Worm (Caenorhabditis elegans) whole organism, L2 larva: Measurements from ENCODE around the gene srx-86.
A peak's percentile ranks its signal among the peaks of the same experiment; 100 is the strongest.

Experiments
- C34F6.9 ChIP-seq: fragments of 150-350 bp; optimal IDR thresholded peaks from 2 replicates; lab custom pipeline; 2014; ENCODE audit warnings: missing biosample characterization, missing genetic modification characterization
- F13H6.1 ChIP-seq: sonication (generic microtip); optimal IDR thresholded peaks from 2 replicates; lab custom pipeline; 2016; ENCODE audit warnings: missing genetic modification characterization, missing compliant biosample characterization
- R02D3.7 ChIP-seq: fragments of 150-350 bp; optimal IDR thresholded peaks from 2 replicates; lab custom pipeline; 2014; ENCODE audit warnings: missing biosample characterization, missing genetic modification characterization
- Y55F3AM.14 ChIP-seq: fragments of 200-800 bp; sonication (Bioruptor generic); optimal IDR thresholded peaks from 2 replicates; lab custom pipeline; 2018; ENCODE audit warnings: mild to moderate bottlenecking, missing genetic modification characterization, missing compliant biosample characterization
- ZK546.5 ChIP-seq: sonication (generic microtip); optimal IDR thresholded peaks from 2 replicates; lab custom pipeline; 2017; ENCODE audit warnings: missing biosample characterization, missing genetic modification characterization
- alr-1 ChIP-seq: fragments of 150-350 bp; optimal IDR thresholded peaks from 2 replicates; lab custom pipeline; 2014; ENCODE audit warnings: missing biosample characterization, missing genetic modification characterization
- aly-2 ChIP-seq: fragments of 150-350 bp; optimal IDR thresholded peaks from 2 replicates; lab custom pipeline; 2014; ENCODE audit warnings: missing biosample characterization, missing genetic modification characterization
- ama-1 ChIP-seq: fragments of 150-350 bp; optimal IDR thresholded peaks from 2 replicates; lab custom pipeline; 2018; ENCODE audit warnings: inconsistent platforms
- blmp-1 ChIP-seq: sonication (generic microtip); optimal IDR thresholded peaks from 2 replicates; lab custom pipeline; 2017; ENCODE audit warnings: missing genetic modification characterization, mild to moderate bottlenecking, missing compliant biosample characterization, antibody characterized with exemption, moderate library complexity; ENCODE audit not compliant: insufficient read depth
- ceh-16 ChIP-seq: fragments of 150-350 bp; optimal IDR thresholded peaks from 2 replicates; lab custom pipeline; 2014; ENCODE audit warnings: missing biosample characterization, missing genetic modification characterization
- ceh-82 ChIP-seq: fragments of 150-350 bp; optimal IDR thresholded peaks from 2 replicates; lab custom pipeline; 2014; ENCODE audit warnings: missing biosample characterization, missing genetic modification characterization
- crh-2 ChIP-seq: sonication (generic microtip); optimal IDR thresholded peaks from 2 replicates; lab custom pipeline; 2017; ENCODE audit warnings: missing biosample characterization, missing genetic modification characterization
- dmd-4 ChIP-seq: sonication (generic microtip); optimal IDR thresholded peaks from 2 replicates; lab custom pipeline; 2017; ENCODE audit warnings: missing biosample characterization, missing genetic modification characterization
- egl-27 ChIP-seq: sonication (generic microtip); optimal IDR thresholded peaks from 3 replicates; lab custom pipeline; 2017; ENCODE audit warnings: missing biosample characterization, missing genetic modification reagents, missing genetic modification characterization
- elt-1 ChIP-seq: fragments of 150-350 bp; optimal IDR thresholded peaks from 2 replicates; lab custom pipeline; 2014; ENCODE audit warnings: missing biosample characterization, missing genetic modification characterization
- elt-3 ChIP-seq: sonication (generic microtip); optimal IDR thresholded peaks from 2 replicates; lab custom pipeline; 2017; ENCODE audit warnings: missing biosample characterization, missing genetic modification characterization
- fos-1 ChIP-seq: fragments of 150-350 bp; optimal IDR thresholded peaks from 2 replicates; lab custom pipeline; 2014; ENCODE audit warnings: missing biosample characterization, missing genetic modification characterization
- gmeb-1 ChIP-seq: fragments of 150-350 bp; optimal IDR thresholded peaks from 2 replicates; lab custom pipeline; 2014; ENCODE audit warnings: missing biosample characterization, missing genetic modification characterization
- lin-11 ChIP-seq: fragments of 150-350 bp; sonication (generic microtip); optimal IDR thresholded peaks from 2 replicates; lab custom pipeline; 2014; ENCODE audit warnings: missing biosample characterization, missing genetic modification characterization, inconsistent platforms, mixed read lengths
- lin-13 ChIP-seq: fragments of 150-350 bp; optimal IDR thresholded peaks from 2 replicates; lab custom pipeline; 2014; ENCODE audit warnings: missing biosample characterization, missing genetic modification reagents, missing genetic modification characterization
- lin-39 ChIP-seq: fragments of 150-350 bp; optimal IDR thresholded peaks from 2 replicates; lab custom pipeline; 2014; ENCODE audit warnings: missing biosample characterization, missing genetic modification reagents, missing genetic modification characterization
- lsy-2 ChIP-seq, 2 experiments: fragments of 150-350 bp in 1 of 2; sonication (generic microtip) in 1 of 2; optimal IDR thresholded peaks; 2 replicates each; lab custom pipeline; 2014 to 2017; ENCODE audit warnings: missing biosample characterization in 2 of 2, missing genetic modification characterization in 2 of 2
- mab-5 ChIP-seq: fragments of 150-350 bp; optimal IDR thresholded peaks from 2 replicates; lab custom pipeline; 2014; ENCODE audit warnings: missing biosample characterization, missing genetic modification characterization
- mbf-1 ChIP-seq: sonication (generic microtip); optimal IDR thresholded peaks from 2 replicates; lab custom pipeline; 2017; ENCODE audit warnings: missing biosample characterization, missing genetic modification characterization
- mdl-1 ChIP-seq, 2 experiments: fragments of 150-350 bp in 1 of 2; sonication (generic microtip) in 1 of 2; optimal IDR thresholded peaks; 2 replicates each; lab custom pipeline; 2017; ENCODE audit warnings: missing biosample characterization in 2 of 2, missing genetic modification characterization in 2 of 2
- nhr-10 ChIP-seq: sonication (generic microtip); optimal IDR thresholded peaks from 2 replicates; lab custom pipeline; 2017; ENCODE audit warnings: missing biosample characterization, missing genetic modification characterization
- nhr-11 ChIP-seq: fragments of 150-350 bp; optimal IDR thresholded peaks from 2 replicates; lab custom pipeline; 2014; ENCODE audit warnings: missing biosample characterization, missing genetic modification characterization
- nhr-12 ChIP-seq: fragments of 150-350 bp; optimal IDR thresholded peaks from 2 replicates; lab custom pipeline; 2014; ENCODE audit warnings: missing biosample characterization, missing genetic modification characterization
- nhr-129 ChIP-seq: fragments of 150-350 bp; optimal IDR thresholded peaks from 2 replicates; lab custom pipeline; 2014; ENCODE audit warnings: missing biosample characterization, missing genetic modification characterization
- nhr-21 ChIP-seq: fragments of 150-350 bp; optimal IDR thresholded peaks from 2 replicates; lab custom pipeline; 2014; ENCODE audit warnings: missing biosample characterization, missing genetic modification characterization
- nhr-23 ChIP-seq: fragments of 150-350 bp; optimal IDR thresholded peaks from 2 replicates; lab custom pipeline; 2014; ENCODE audit warnings: missing biosample characterization, missing genetic modification reagents, missing genetic modification characterization
- nhr-237 ChIP-seq: fragments of 150-350 bp; optimal IDR thresholded peaks from 2 replicates; lab custom pipeline; 2014; ENCODE audit warnings: missing biosample characterization, missing genetic modification characterization
- nhr-25 ChIP-seq: fragments of 150-350 bp; sonication (generic microtip); optimal IDR thresholded peaks from 3 replicates; lab custom pipeline; 2014; ENCODE audit warnings: missing biosample characterization, missing genetic modification characterization
- nhr-6 ChIP-seq: fragments of 150-350 bp; optimal IDR thresholded peaks from 2 replicates; lab custom pipeline; 2014; ENCODE audit warnings: missing biosample characterization, missing genetic modification characterization
- nhr-77 ChIP-seq: fragments of 150-350 bp; optimal IDR thresholded peaks from 2 replicates; lab custom pipeline; 2014; ENCODE audit warnings: missing biosample characterization, missing genetic modification characterization
- peb-1 ChIP-seq: fragments of 150-350 bp; optimal IDR thresholded peaks from 2 replicates; lab custom pipeline; 2014; ENCODE audit warnings: missing biosample characterization, missing genetic modification characterization
- sem-4 ChIP-seq: fragments of 150-350 bp; optimal IDR thresholded peaks from 2 replicates; lab custom pipeline; 2014; ENCODE audit warnings: missing biosample characterization, missing genetic modification reagents, missing genetic modification characterization
- skn-1 ChIP-seq: sonication (generic microtip); optimal IDR thresholded peaks from 2 replicates; lab custom pipeline; 2017; ENCODE audit warnings: missing biosample characterization, missing genetic modification characterization
- sma-3 ChIP-seq: sonication (generic microtip); optimal IDR thresholded peaks from 2 replicates; lab custom pipeline; 2016; ENCODE audit warnings: missing genetic modification reagents, missing genetic modification characterization, missing compliant biosample characterization
- sma-9 ChIP-seq, 2 experiments: fragments of 150-350 bp in 1 of 2; sonication (generic microtip) in 1 of 2; optimal IDR thresholded peaks; 2 replicates each; lab custom pipeline; 2014 to 2016; ENCODE audit warnings: missing genetic modification characterization in 2 of 2, mild to moderate bottlenecking in 1 of 2, missing biosample characterization in 1 of 2, missing compliant biosample characterization in 1 of 2, missing genetic modification reagents in 1 of 2, moderate library complexity in 1 of 2
- snpc-4 ChIP-seq: fragments of 150-350 bp; optimal IDR thresholded peaks from 2 replicates; lab custom pipeline; 2014; ENCODE audit warnings: missing biosample characterization, missing genetic modification characterization
- unc-39 ChIP-seq: fragments of 150-350 bp; optimal IDR thresholded peaks from 2 replicates; lab custom pipeline; 2014; ENCODE audit warnings: missing biosample characterization, missing genetic modification characterization
- unc-55 ChIP-seq: fragments of 150-350 bp; sonication (generic microtip); optimal IDR thresholded peaks from 3 replicates; lab custom pipeline; 2014; ENCODE audit warnings: missing biosample characterization, missing genetic modification reagents, missing genetic modification characterization
- unc-62 ChIP-seq: fragments of 150-350 bp; optimal IDR thresholded peaks from 2 replicates; lab custom pipeline; 2014; ENCODE audit warnings: missing biosample characterization, missing genetic modification reagents, missing genetic modification characterization
- zag-1 ChIP-seq: fragments of 150-350 bp; optimal IDR thresholded peaks from 2 replicates; lab custom pipeline; 2014; ENCODE audit warnings: missing biosample characterization, missing genetic modification characterization
- ztf-1 ChIP-seq: fragments of 200-800 bp; sonication (Bioruptor generic); conservative IDR thresholded peaks from 2 replicates; pipeline ENCODE4 v1.3.6; 2022; ENCODE audit warnings: missing genetic modification characterization, missing compliant biosample characterization
- ztf-11 ChIP-seq: sonication (generic microtip); optimal IDR thresholded peaks from 2 replicates; lab custom pipeline; 2017; ENCODE audit warnings: missing biosample characterization, missing genetic modification characterization
- ztf-4 ChIP-seq: fragments of 150-350 bp; optimal IDR thresholded peaks from 2 replicates; lab custom pipeline; 2014; ENCODE audit warnings: missing biosample characterization, missing genetic modification characterization

The srx-86 gene

ce11 chrV:11606424-11606823 lies 43.7 kb downstream of the srx-86 start, which contains the start of gene idpp-16:
Gene idpp-16, minus strand, starts transcription at chrV:11606524.
- no peak for TF ChIP-seq lin-11
- TF ChIP-seq nhr-21 = no peak
- TF ChIP-seq nhr-129 = no peak
- TF ChIP-seq nhr-25 = no peak
- no peak for TF ChIP-seq crh-2 (tag; lab: Kevin White, UChicago)
- no peak for TF ChIP-seq ama-1 (lab: Kevin White, UChicago)
- TF ChIP-seq unc-55 (GFP tag; lab: Kevin White, UChicago) = no peak
- no peak for TF ChIP-seq dmd-4 (tag; lab: Kevin White, UChicago)
- no peak for TF ChIP-seq aly-2
- no peak for TF ChIP-seq ceh-16 (tag; lab: Kevin White, UChicago)
- TF ChIP-seq mdl-1 (tag; optimal IDR thresholded peaks at IDR 0.05; lab: Kevin White, UChicago) = no peak
- TF ChIP-seq mab-5 = no peak
- no peak for TF ChIP-seq ztf-4

- TF ChIP-seq F13H6.1 (tag; lab: Kevin White, UChicago) (peak; percentile 26), nhr-129 (no peak)
- TF ChIP-seq, all 48 proteins: peak for 1
These were observed 47.3 kb downstream of the srx-86 start, which contains the start of gene piit-1 for ce11 chrV:11610049-11610448. Gene piit-1, minus strand, starts transcription at chrV:11610149.

ce11 chrV:11610481-11610880 lies 47.7 kb downstream of the srx-86 start, which contains the start of gene sas-5:
Gene sas-5, plus strand, starts transcription at chrV:11610737.
- TF ChIP-seq unc-39 (tag; lab: Kevin White, UChicago) (no peak), skn-1 (no peak), ztf-1 (GFP tag; lab: Robert Waterston, UW) (no peak), sem-4 (tag; lab: Kevin White, UChicago) (peak; percentile 53), ztf-11 (no peak), ceh-82 (tag; lab: Kevin White, UChicago) (peak; percentile 85), gmeb-1 (tag; lab: Kevin White, UChicago) (peak; percentile 92), nhr-10 (tag; lab: Kevin White, UChicago) (no peak), mbf-1 (tag; lab: Kevin White, UChicago) (no peak), nhr-11 (tag; lab: Kevin White, UChicago) (no peak), nhr-77 (tag; lab: Kevin White, UChicago) (no peak), nhr-6 (tag; lab: Kevin White, UChicago) (peak; percentile 32), F13H6.1 (tag; lab: Kevin White, UChicago) (peak; percentile 56), lin-11 (peak; percentile 71), elt-1 (tag; lab: Kevin White, UChicago) (no peak), R02D3.7 (tag; lab: Kevin White, UChicago) (no peak), crh-2 (tag; lab: Kevin White, UChicago) (peak; percentile 73), nhr-237 (tag; lab: Kevin White, UChicago) (no peak), unc-55 (GFP tag; lab: Kevin White, UChicago) (peak; percentile 86), mab-5 (peak; percentile 53), nhr-12 (no peak), ztf-4 (peak; percentile 42), peb-1 (no peak), alr-1 (tag; lab: Kevin White, UChicago) (no peak), egl-27 (tag; lab: Kevin White, UChicago) (no peak), nhr-23 (tag; lab: Kevin White, UChicago) (no peak), ama-1 (lab: Kevin White, UChicago) (no peak), snpc-4 (peak; percentile 62), lin-39 (tag; lab: Kevin White, UChicago) (no peak), zag-1 (tag; lab: Kevin White, UChicago) (no peak), C34F6.9 (tag; lab: Kevin White, UChicago) (peak; percentile 55), fos-1 (tag; lab: Kevin White, UChicago) (peak; percentile 32), ceh-16 (tag; lab: Kevin White, UChicago) (peak; percentile 58), unc-62 (no peak), aly-2 (no peak), mdl-1 (tag; optimal IDR thresholded peaks at IDR 0.05; lab: Kevin White, UChicago) (no peak), nhr-21 (peak; percentile 33), blmp-1 (peak; percentile 17), Y55F3AM.14 (GFP tag; lab: Kevin White, UChicago) (no peak), nhr-25 (peak; percentile 76), sma-3 (peak; percentile 75), lsy-2 (tag; optimal IDR thresholded peaks at IDR 0.05; lab: Kevin White, UChicago) (peak; percentile 51 to 75), sma-9 (GFP tag; optimal IDR thresholded peaks at IDR 0.05; lab: Kevin White, UChicago) (peak; percentile 92), sma-9 (tag; optimal IDR thresholded peaks at IDR 0.05; lab: Kevin White, UChicago) (no peak), ZK546.5 (no peak), nhr-129 (peak; percentile 55), elt-3 (no peak), dmd-4 (tag; lab: Kevin White, UChicago) (no peak), lin-13 (GFP tag; lab: Kevin White, UChicago) (peak; percentile 57)
